Fruit fly (Drosophila melanogaster) whole organism, embryonic: ENCODE measurements around the gene gl.

Experiments
- B-H1 ChIP-seq: fragments of 200-800 bp; sonication (Bioruptor generic); IDR thresholded peaks from 3 replicates; pipeline ENCODE4 v1.3.6; 2022; ENCODE audit warnings: missing biosample characterization, missing genetic modification characterization
- CG10979 ChIP-seq: fragments of 200-800 bp; sonication (Bioruptor generic); optimal IDR thresholded peaks from 2 replicates; lab custom pipeline; 2018; ENCODE audit warnings: missing biosample characterization, mild to moderate bottlenecking, missing genetic modification characterization, moderate library complexity
- CG11085 ChIP-seq: fragments of 200-800 bp; sonication (Bioruptor generic); IDR thresholded peaks from 2 replicates; pipeline ENCODE4 v1.3.6; 2022; ENCODE audit warnings: missing biosample characterization, missing genetic modification characterization
- CG11247 ChIP-seq: fragments of 200-800 bp; sonication (Bioruptor generic); IDR thresholded peaks from 2 replicates; pipeline ENCODE4 v1.3.6; 2022; ENCODE audit warnings: missing biosample characterization, missing genetic modification characterization
- CG12071 ChIP-seq: fragments of 200-800 bp; sonication (Bioruptor generic); optimal IDR thresholded peaks from 3 replicates; lab custom pipeline; 2018; ENCODE audit warnings: missing biosample characterization, mild to moderate bottlenecking, missing genetic modification characterization
- CG1233 ChIP-seq: fragments of 200-800 bp; sonication (Bioruptor generic); optimal IDR thresholded peaks from 4 replicates; lab custom pipeline; 2018; ENCODE audit warnings: missing biosample characterization, mild to moderate bottlenecking, missing genetic modification characterization
- CG14710 ChIP-seq: fragments of 200-800 bp; sonication (Bioruptor generic); optimal IDR thresholded peaks from 3 replicates; lab custom pipeline; 2019; ENCODE audit warnings: missing biosample characterization, mild to moderate bottlenecking, missing genetic modification characterization, moderate library complexity
- CG14965 ChIP-seq: fragments of 200-800 bp; sonication (Bioruptor generic); optimal IDR thresholded peaks from 2 replicates; lab custom pipeline; 2016; ENCODE audit warnings: missing biosample characterization, missing genetic modification characterization, borderline replicate concordance
- CG15514 ChIP-seq: fragments of 200-800 bp; sonication (Bioruptor generic); optimal IDR thresholded peaks from 3 replicates; lab custom pipeline; 2017; ENCODE audit warnings: missing biosample characterization, missing genetic modification characterization, mild to moderate bottlenecking, moderate library complexity, missing genetic modification reagents
- CG2120 ChIP-seq: fragments of 200-800 bp; sonication (Bioruptor generic); optimal IDR thresholded peaks from 3 replicates; lab custom pipeline; 2016; ENCODE audit warnings: missing biosample characterization, missing genetic modification characterization
- CG2199 ChIP-seq: fragments of 200-800 bp; sonication (Bioruptor generic); IDR thresholded peaks from 3 replicates; pipeline ENCODE4 v1.3.6; 2022; ENCODE audit warnings: missing biosample characterization, missing genetic modification characterization
- CG2889 ChIP-seq: fragments of 200-800 bp; sonication (Bioruptor generic); IDR thresholded peaks from 3 replicates; pipeline ENCODE4 v1.3.6; 2022; ENCODE audit warnings: missing biosample characterization, missing genetic modification characterization
- CG32767 ChIP-seq: fragments of 200-800 bp; sonication (Bioruptor generic); IDR thresholded peaks from 2 replicates; pipeline ENCODE4 v1.3.6; 2022; ENCODE audit warnings: missing biosample characterization, missing genetic modification characterization
- CG3281 ChIP-seq: fragments of 200-800 bp; sonication (Bioruptor generic); optimal IDR thresholded peaks from 3 replicates; lab custom pipeline; 2017; ENCODE audit warnings: missing biosample characterization, mild to moderate bottlenecking, missing genetic modification characterization
- CG3726 ChIP-seq: fragments of 200-800 bp; sonication (Bioruptor generic); IDR thresholded peaks from 3 replicates; pipeline ENCODE4, ENCODE4 v1.3.6; 2022; ENCODE audit warnings: missing biosample characterization, missing genetic modification characterization
- CG6765 ChIP-seq: fragments of 200-800 bp; sonication (Bioruptor generic); optimal IDR thresholded peaks from 3 replicates; lab custom pipeline; 2017; ENCODE audit warnings: missing biosample characterization, mild to moderate bottlenecking, missing genetic modification characterization
- CG7987 ChIP-seq: fragments of 200-800 bp; sonication (Bioruptor generic); optimal IDR thresholded peaks from 2 replicates; lab custom pipeline; 2018; ENCODE audit warnings: missing biosample characterization, mild to moderate bottlenecking, missing genetic modification characterization, moderate library complexity
- CG8924 ChIP-seq: fragments of 200-800 bp; optimal IDR thresholded peaks from 3 replicates; lab custom pipeline; 2019; ENCODE audit warnings: missing biosample characterization, mild to moderate bottlenecking, missing genetic modification characterization, moderate library complexity
- CG9727 ChIP-seq: fragments of 200-800 bp; sonication (Bioruptor generic); optimal IDR thresholded peaks from 3 replicates; lab custom pipeline; 2017; ENCODE audit warnings: missing biosample characterization, mild to moderate bottlenecking, missing genetic modification characterization
- D ChIP-seq, 2 experiments: fragments of 200-800 bp in 1 of 2; fragments of >200 bp in 1 of 2; sonication (Bioruptor generic) in 1 of 2; optimal IDR thresholded peaks; 2 replicates in 1 of 2; 3 replicates in 1 of 2; lab custom pipeline; 2017; ENCODE audit warnings: mild to moderate bottlenecking in 1 of 2, missing biosample characterization in 1 of 2, missing genetic modification characterization in 1 of 2, missing genetic modification reagents in 1 of 2
- Dad ChIP-seq: fragments of 200-800 bp; sonication (Bioruptor generic); optimal IDR thresholded peaks from 3 replicates; lab custom pipeline; 2016; ENCODE audit warnings: missing biosample characterization, missing genetic modification characterization
- E2f2 ChIP-seq: fragments of 200-800 bp; sonication (Bioruptor generic); IDR thresholded peaks from 2 replicates; pipeline ENCODE4 v1.3.6; 2022; ENCODE audit warnings: missing biosample characterization, missing genetic modification characterization
- Gug ChIP-seq: fragments of 200-800 bp; sonication (Bioruptor generic); IDR thresholded peaks from 4 replicates; pipeline ENCODE4 v1.3.6; 2022; ENCODE audit warnings: missing biosample characterization, missing genetic modification characterization
- Hand ChIP-seq: fragments of 200-800 bp; sonication (Bioruptor generic); optimal IDR thresholded peaks from 2 replicates; lab custom pipeline; 2017; ENCODE audit warnings: mild to moderate bottlenecking, missing biosample characterization, missing genetic modification reagents, missing genetic modification characterization
- Hr3 ChIP-seq: fragments of 200-800 bp; sonication (Bioruptor generic); optimal IDR thresholded peaks from 3 replicates; lab custom pipeline; 2016; ENCODE audit warnings: missing biosample characterization, missing genetic modification characterization
- Lim3 ChIP-seq: fragments of 200-800 bp; sonication (Bioruptor generic); IDR thresholded peaks from 2 replicates; pipeline ENCODE4 v1.3.6; 2022; ENCODE audit warnings: missing biosample characterization, missing genetic modification characterization
- Nf-YB ChIP-seq: fragments of 200-800 bp; sonication (Bioruptor generic); optimal IDR thresholded peaks from 3 replicates; lab custom pipeline; 2019; ENCODE audit warnings: missing biosample characterization, mild to moderate bottlenecking, missing genetic modification characterization, moderate library complexity
- Ptx1 ChIP-seq: fragments of 200-800 bp; sonication (Bioruptor generic); IDR thresholded peaks from 2 replicates; pipeline ENCODE4 v1.3.6; 2022; ENCODE audit warnings: missing biosample characterization, missing genetic modification characterization
- Rfx ChIP-seq: fragments of 200-800 bp; sonication (Bioruptor generic); IDR thresholded peaks from 2 replicates; pipeline ENCODE4 v1.3.6; 2022; ENCODE audit warnings: missing biosample characterization, missing genetic modification characterization
- al ChIP-seq: fragments of 200-800 bp; sonication (Bioruptor generic); IDR thresholded peaks from 2 replicates; pipeline ENCODE4 v1.3.6; 2022; ENCODE audit warnings: missing biosample characterization, missing genetic modification characterization
- caup ChIP-seq: fragments of 200-800 bp; sonication (Bioruptor generic); optimal IDR thresholded peaks from 3 replicates; lab custom pipeline; 2017; ENCODE audit warnings: missing biosample characterization, mild to moderate bottlenecking, missing genetic modification characterization, moderate library complexity; ENCODE audit not compliant: severe bottlenecking
- cg ChIP-seq: fragments of 200-800 bp; sonication (Bioruptor generic); optimal IDR thresholded peaks from 3 replicates; lab custom pipeline; 2019; ENCODE audit warnings: missing biosample characterization, mild to moderate bottlenecking, missing genetic modification characterization, moderate library complexity
- dmrt11E ChIP-seq: fragments of 200-800 bp; sonication (Bioruptor generic); optimal IDR thresholded peaks from 3 replicates; lab custom pipeline; 2018; ENCODE audit warnings: missing biosample characterization, mild to moderate bottlenecking, missing genetic modification characterization, moderate library complexity
- en ChIP-seq: fragments of 200-800 bp; sonication (Bioruptor generic); optimal IDR thresholded peaks from 2 replicates; lab custom pipeline; 2016; ENCODE audit warnings: missing biosample characterization, missing genetic modification characterization
- grau ChIP-seq: fragments of 200-800 bp; optimal IDR thresholded peaks from 3 replicates; lab custom pipeline; 2019; ENCODE audit warnings: missing biosample characterization, mild to moderate bottlenecking, missing genetic modification characterization, moderate library complexity
- grn ChIP-seq: fragments of 200-800 bp; sonication (Bioruptor generic); optimal IDR thresholded peaks from 3 replicates; lab custom pipeline; 2017; ENCODE audit warnings: missing biosample characterization, missing genetic modification characterization
- insv ChIP-seq, 2 experiments: fragments of 200-800 bp; sonication (Bioruptor generic); optimal IDR thresholded peaks; 3 replicates each; lab custom pipeline; 2016 to 2018; ENCODE audit warnings: missing biosample characterization in 2 of 2, missing genetic modification characterization in 2 of 2
- jumu ChIP-seq: fragments of 200-800 bp; sonication (Bioruptor generic); optimal IDR thresholded peaks from 3 replicates; lab custom pipeline; 2016; ENCODE audit warnings: missing biosample characterization, missing genetic modification characterization
- lbe ChIP-seq: fragments of 200-800 bp; sonication (Bioruptor generic); optimal IDR thresholded peaks from 2 replicates; lab custom pipeline; 2016; ENCODE audit warnings: missing biosample characterization, mild to moderate bottlenecking, missing genetic modification characterization
- lov ChIP-seq, 2 experiments: fragments of 200-800 bp in 1 of 2; fragments of >200 bp in 1 of 2; sonication (Bioruptor generic) in 1 of 2; IDR thresholded peaks in 1 of 2; optimal IDR thresholded peaks in 1 of 2; 2 replicates in 1 of 2; 3 replicates in 1 of 2; pipeline versions ENCODE4 v1.3.6 to Lab custom; 2017 to 2022; ENCODE audit warnings: missing biosample characterization in 1 of 2, missing genetic modification characterization in 1 of 2
- pan ChIP-seq, 4 experiments: fragments of >200 bp in 3 of 4; fragments of 200-800 bp in 1 of 4; sonication (Bioruptor generic) in 1 of 4; optimal IDR thresholded peaks in 3 of 4; IDR thresholded peaks in 1 of 4; 2 replicates each; pipeline versions ENCODE4 v1.3.6 to Lab custom; 2017 to 2022; ENCODE audit warnings: missing biosample characterization in 2 of 4, missing genetic modification characterization in 2 of 4, mixed read lengths in 1 of 4
- pb ChIP-seq: fragments of 200-800 bp; sonication (Bioruptor generic); optimal IDR thresholded peaks from 3 replicates; lab custom pipeline; 2016; ENCODE audit warnings: missing biosample characterization, missing genetic modification characterization
- shn ChIP-seq: fragments of 200-800 bp; sonication (Bioruptor generic); optimal IDR thresholded peaks from 3 replicates; lab custom pipeline; 2016; ENCODE audit warnings: missing biosample characterization, missing genetic modification characterization
- tio ChIP-seq: fragments of 200-800 bp; sonication (Bioruptor generic); optimal IDR thresholded peaks from 2 replicates; lab custom pipeline; 2017; ENCODE audit warnings: missing biosample characterization, missing genetic modification characterization, inconsistent platforms
- trem ChIP-seq: fragments of 200-800 bp; optimal IDR thresholded peaks from 3 replicates; lab custom pipeline; 2019; ENCODE audit warnings: missing biosample characterization, mild to moderate bottlenecking, missing genetic modification characterization, moderate library complexity
- ttk ChIP-seq: fragments of 200-800 bp; sonication (Bioruptor generic); IDR thresholded peaks from 2 replicates; pipeline ENCODE4 v2.1.2; 2022; ENCODE audit warnings: missing biosample characterization, missing genetic modification characterization
- yki ChIP-seq: fragments of >200 bp; optimal IDR thresholded peaks from 3 replicates; lab custom pipeline; 2018

The gl gene

dm6 chr3R:18404713-18405112 lies 32.2 kb upstream of the gl start, which contains the start of gene CG7685 (continued):
- peak; percentile 34 for TF ChIP-seq shn (GFP tag; lab: Kevin White, UChicago)
- TF ChIP-seq grn (GFP tag; lab: Kevin White, UChicago): no peak
- no peak for TF ChIP-seq cg
- TF ChIP-seq lov (optimal IDR thresholded peaks at IDR 0.05; lab: Kevin White, UChicago): no peak
- TF ChIP-seq lov (GFP tag; IDR thresholded peaks at IDR 0.05; lab: Robert Waterston, UW): no peak
- TF ChIP-seq lbe: peak; percentile 74
- peak; percentile 63 for TF ChIP-seq trem (tag; lab: Kevin White, UChicago)
- TF ChIP-seq B-H1: no peak; the same call in 2 of the 3 replicates
- TF ChIP-seq jumu (GFP tag; lab: Kevin White, UChicago): peak; percentile 37
- TF ChIP-seq Hand (GFP tag; lab: Kevin White, UChicago): no peak
- TF ChIP-seq CG2889 (GFP tag; lab: Robert Waterston, UW): no peak
- TF ChIP-seq CG3281 (GFP tag; lab: Kevin White, UChicago): peak; percentile 77
- peak in 1 of 2 experiments; percentile 29 for TF ChIP-seq insv (GFP tag; optimal IDR thresholded peaks at IDR 0.05; lab: Kevin White, UChicago)
- peak; percentile 34; the same call in 1 of the 2 replicates for TF ChIP-seq al (GFP tag; lab: Robert Waterston, UW)
- TF ChIP-seq Dad (GFP tag; lab: Kevin White, UChicago): peak; percentile 50
- peak; percentile 28 for TF ChIP-seq Nf-YB (GFP tag; lab: Kevin White, UChicago)
- TF ChIP-seq CG11247 (GFP tag; lab: Robert Waterston, UW): peak; percentile 52; the same call in 1 of the 2 replicates
- TF ChIP-seq CG11085 (GFP tag; lab: Robert Waterston, UW): no peak
- peak; percentile 44 for TF ChIP-seq Ptx1 (GFP tag; lab: Robert Waterston, UW)
- peak; percentile 40 for TF ChIP-seq CG9727 (GFP tag; lab: Kevin White, UChicago)
- TF ChIP-seq CG14965 (GFP tag; lab: Kevin White, UChicago): no peak
- TF ChIP-seq Gug (GFP tag; lab: Robert Waterston, UW): 0 out of 4 replicates have a peak, but pooled peaks have one; percentile 5
- peak; percentile 45 for TF ChIP-seq CG12071
- TF ChIP-seq en (GFP tag; lab: Kevin White, UChicago): peak; percentile 38
- peak; percentile 83 for TF ChIP-seq E2f2
- peak; percentile 74 for TF ChIP-seq caup (GFP tag; lab: Kevin White, UChicago)

- TF ChIP-seq CG10979 (tag; lab: Kevin White, UChicago): peak; percentile 98
- peak; percentile 94 for TF ChIP-seq CG2120 (GFP tag; lab: Kevin White, UChicago)
- peak; percentile 97 for TF ChIP-seq CG3726 (GFP tag; lab: Robert Waterston, UW)
- TF ChIP-seq D (optimal IDR thresholded peaks at IDR 0.05; lab: Kevin White, UChicago): no peak
- peak; percentile 94 for TF ChIP-seq D (GFP tag; optimal IDR thresholded peaks at IDR 0.05; lab: Kevin White, UChicago)
- TF ChIP-seq pb: peak; percentile 16
- TF ChIP-seq Rfx (GFP tag; lab: Robert Waterston, UW): peak; percentile 97
- TF ChIP-seq CG6765 (GFP tag; lab: Kevin White, UChicago): peak; percentile 92
- peak; percentile 85 for TF ChIP-seq Lim3
- TF ChIP-seq ttk (GFP tag; lab: Robert Waterston, UW): peak; percentile 99
- peak; percentile 97 for TF ChIP-seq grau (tag; lab: Kevin White, UChicago)
- TF ChIP-seq yki (lab: Kevin White, UChicago): no peak
- peak; percentile 88 for TF ChIP-seq CG15514
- TF ChIP-seq dmrt11E: peak; percentile 98
- peak; percentile 61 for TF ChIP-seq CG7987 (GFP tag; lab: Kevin White, UChicago)
- peak; percentile 97 for TF ChIP-seq tio
- peak; percentile 91 for TF ChIP-seq CG2199 (GFP tag; lab: Robert Waterston, UW)
- peak; percentile 99 for TF ChIP-seq Hr3
- TF ChIP-seq pan (optimal IDR thresholded peaks at IDR 0.05; lab: Kevin White, UChicago): no peak
- TF ChIP-seq pan (GFP tag; optimal IDR thresholded peaks at IDR 0.05 in 1 of 2, IDR thresholded peaks at IDR 0.05 in 1 of 2): peak in 1 of 2 experiments; percentile 99
- TF ChIP-seq CG8924: peak; percentile 98
- peak; percentile 98 for TF ChIP-seq CG14710
- peak; percentile 99 for TF ChIP-seq CG32767 (GFP tag; lab: Robert Waterston, UW)
- peak; percentile 91 for TF ChIP-seq CG1233 (GFP tag; lab: Kevin White, UChicago)
Observed at dm6 chr3R:18402549-18403429, 30.3 kb upstream of the gl start, which contains the start of the genes Wdr37 and koko. Wdr37 (minus strand) TSS chr3R:18402716. koko (plus strand) TSS chr3R:18403026.
